Fruit fly (Drosophila melanogaster) Kc167 (cell line): Measurements from ENCODE around the gene dop.

Source experiments
- Sin3A ChIP-seq: fragments of >200 bp; optimal IDR thresholded peaks from 2 replicates; lab custom pipeline; 2018; ENCODE audit warnings: missing external identifiers
- insv ChIP-seq: fragments of >200 bp; optimal IDR thresholded peaks from 3 replicates; lab custom pipeline; 2018; ENCODE audit warnings: missing external identifiers
- psq ChIP-seq: fragments of >200 bp; optimal IDR thresholded peaks from 2 replicates; lab custom pipeline; 2017; ENCODE audit warnings: missing external identifiers
- ttk ChIP-seq: sonication (Bioruptor generic); optimal IDR thresholded peaks from 2 replicates; lab custom pipeline; 2017; ENCODE audit warnings: missing external identifiers

DNA sequence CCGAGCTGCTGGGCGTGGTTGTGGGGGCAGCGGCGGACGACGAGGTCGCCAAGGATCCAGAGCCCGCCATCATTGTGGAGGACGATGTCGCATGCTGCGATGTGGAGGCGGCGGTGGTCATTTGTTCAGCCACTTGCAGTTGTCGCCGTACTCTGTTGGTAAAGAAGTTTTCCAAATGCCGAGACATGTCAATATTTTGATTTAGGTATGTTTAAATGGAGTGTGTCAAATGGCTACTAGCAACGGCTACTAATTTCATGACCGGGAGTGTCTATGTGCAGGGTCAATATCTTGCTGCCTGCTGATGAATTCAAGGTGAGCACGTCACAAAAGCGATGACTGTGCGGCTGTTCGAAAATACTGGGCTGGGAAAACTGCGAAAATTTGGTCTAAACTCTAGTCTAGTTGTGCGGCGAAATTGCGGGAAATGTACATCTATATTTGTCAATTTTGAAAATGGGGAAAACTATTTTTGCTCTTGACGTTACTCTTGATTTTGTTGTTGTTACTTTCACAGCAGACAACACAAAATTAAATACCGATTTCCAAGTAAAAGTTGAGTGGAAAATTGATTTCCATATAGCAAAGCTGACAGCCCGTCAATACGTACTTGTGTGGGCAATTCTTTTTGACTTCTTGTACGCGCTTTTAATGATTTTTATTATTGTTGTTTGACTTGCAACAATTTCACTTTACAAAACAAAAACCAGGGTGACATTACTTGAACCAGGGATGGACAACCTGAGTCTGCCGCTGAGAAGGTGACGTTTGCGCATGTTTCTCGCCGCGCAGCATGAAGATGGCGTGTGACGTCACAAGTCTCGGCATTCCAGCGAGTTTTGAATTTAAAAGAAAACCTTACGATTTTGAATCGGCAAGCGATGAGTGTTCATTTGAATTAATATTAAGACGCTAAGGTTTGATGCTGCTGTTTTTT lies 21.9 kb downstream of the dop start, which contains the start of gene CG7656:
- TF ChIP-seq insv (no peak), ttk (lab: Kevin White, UChicago) (no peak), psq (lab: Kevin White, UChicago) (no peak), Sin3A (lab: Kevin White, UChicago) (no peak)
